Worm (Caenorhabditis elegans) whole organism, late embryonic: ENCODE data around the gene F31F4.1.

Experiments used
- C38D4.7 ChIP-seq: fragments of 200-800 bp; sonication (Bioruptor generic); optimal IDR thresholded peaks from 2 replicates; lab custom pipeline; 2018; ENCODE audit warnings: mild to moderate bottlenecking, missing genetic modification characterization, moderate library complexity, missing compliant biosample characterization
- F13H6.1 ChIP-seq: sonication (generic microtip); optimal IDR thresholded peaks from 2 replicates; lab custom pipeline; 2016; ENCODE audit warnings: missing genetic modification characterization, missing compliant biosample characterization
- K02D7.2 ChIP-seq: sonication (generic microtip); optimal IDR thresholded peaks from 2 replicates; lab custom pipeline; 2017; ENCODE audit warnings: mild to moderate bottlenecking, missing genetic modification characterization, missing compliant biosample characterization
- T23F11.4 ChIP-seq: fragments of 200-800 bp; sonication (Bioruptor generic); optimal IDR thresholded peaks from 2 replicates; lab custom pipeline; 2018; ENCODE audit warnings: mild to moderate bottlenecking, missing genetic modification characterization, missing compliant biosample characterization
- Y22D7AL.16 ChIP-seq: sonication (generic microtip); optimal IDR thresholded peaks from 2 replicates; lab custom pipeline; 2016; ENCODE audit warnings: missing genetic modification characterization, missing compliant biosample characterization
- ceh-18 ChIP-seq: sonication (generic microtip); optimal IDR thresholded peaks from 2 replicates; lab custom pipeline; 2016; ENCODE audit warnings: missing genetic modification characterization, missing compliant biosample characterization
- ceh-22 ChIP-seq: sonication (generic microtip); optimal IDR thresholded peaks from 2 replicates; lab custom pipeline; 2017; ENCODE audit warnings: missing biosample characterization, missing genetic modification characterization
- ceh-30 ChIP-seq: fragments of 150-350 bp; optimal IDR thresholded peaks from 2 replicates; lab custom pipeline; 2014; ENCODE audit warnings: missing biosample characterization, missing genetic modification characterization
- ceh-34 ChIP-seq: sonication (generic microtip); optimal IDR thresholded peaks from 2 replicates; lab custom pipeline; 2016; ENCODE audit warnings: mild to moderate bottlenecking, missing genetic modification characterization, missing compliant biosample characterization
- ceh-45 ChIP-seq: fragments of 200-800 bp; sonication (Bioruptor generic); IDR thresholded peaks from 2 replicates; pipeline ENCODE4 v1.3.6; 2022; ENCODE audit warnings: missing genetic modification reagents, missing genetic modification characterization, missing compliant biosample characterization
- che-1 ChIP-seq: sonication (generic microtip); optimal IDR thresholded peaks from 2 replicates; lab custom pipeline; 2016; ENCODE audit warnings: mild to moderate bottlenecking, missing genetic modification characterization, missing compliant biosample characterization
- dve-1 ChIP-seq: sonication (generic microtip); optimal IDR thresholded peaks from 2 replicates; lab custom pipeline; 2017; ENCODE audit warnings: antibody characterized with exemption, mild to moderate bottlenecking, missing genetic modification characterization, missing compliant biosample characterization
- elt-2 ChIP-seq: sonication (generic microtip); optimal IDR thresholded peaks from 2 replicates; lab custom pipeline; 2016; ENCODE audit warnings: missing genetic modification reagents, missing genetic modification characterization, missing compliant biosample characterization
- elt-4 ChIP-seq: sonication (generic microtip); optimal IDR thresholded peaks from 2 replicates; lab custom pipeline; 2016; ENCODE audit warnings: missing genetic modification characterization, missing compliant biosample characterization
- ets-4 ChIP-seq: sonication (generic microtip); optimal IDR thresholded peaks from 2 replicates; lab custom pipeline; 2016; ENCODE audit warnings: missing genetic modification characterization, missing compliant biosample characterization
- eyg-1 ChIP-seq: sonication (generic microtip); optimal IDR thresholded peaks from 2 replicates; lab custom pipeline; 2016; ENCODE audit warnings: missing genotype, missing genetic modification characterization, missing compliant biosample characterization
- hlh-30 ChIP-seq: sonication (generic microtip); optimal IDR thresholded peaks from 2 replicates; lab custom pipeline; 2017; ENCODE audit warnings: antibody characterized with exemption, missing genetic modification characterization, missing compliant biosample characterization; ENCODE audit not compliant: insufficient read depth
- lim-6 ChIP-seq: sonication (generic microtip); optimal IDR thresholded peaks from 2 replicates; lab custom pipeline; 2016; ENCODE audit warnings: missing genetic modification characterization, missing compliant biosample characterization
- nfya-1 ChIP-seq: sonication (generic microtip); optimal IDR thresholded peaks from 2 replicates; lab custom pipeline; 2017; ENCODE audit warnings: missing genetic modification characterization, mild to moderate bottlenecking, missing compliant biosample characterization, antibody characterized with exemption, moderate library complexity
- npax-4 ChIP-seq: sonication (generic microtip); optimal IDR thresholded peaks from 2 replicates; lab custom pipeline; 2016; ENCODE audit warnings: missing genetic modification characterization, missing compliant biosample characterization
- pqm-1 ChIP-seq: sonication (generic microtip); optimal IDR thresholded peaks from 2 replicates; lab custom pipeline; 2016; ENCODE audit warnings: missing genetic modification characterization, missing compliant biosample characterization
- pros-1 ChIP-seq: fragments of 150-350 bp; optimal IDR thresholded peaks from 2 replicates; lab custom pipeline; 2014; ENCODE audit warnings: missing biosample characterization, missing genetic modification reagents, missing genetic modification characterization
- ref-2 ChIP-seq: sonication (generic microtip); optimal IDR thresholded peaks from 2 replicates; lab custom pipeline; 2016; ENCODE audit warnings: missing genetic modification characterization, missing compliant biosample characterization
- rnt-1 ChIP-seq: sonication (generic microtip); optimal IDR thresholded peaks from 2 replicates; lab custom pipeline; 2016; ENCODE audit warnings: missing genetic modification characterization, missing compliant biosample characterization
- syd-9 ChIP-seq: sonication (generic microtip); optimal IDR thresholded peaks from 2 replicates; lab custom pipeline; 2016; ENCODE audit warnings: mild to moderate bottlenecking, missing genetic modification characterization, moderate library complexity, missing compliant biosample characterization
- tbx-2 ChIP-seq: sonication (generic microtip); optimal IDR thresholded peaks from 2 replicates; lab custom pipeline; 2016; ENCODE audit warnings: missing genetic modification characterization, missing compliant biosample characterization
- unc-55 ChIP-seq: sonication (generic microtip); optimal IDR thresholded peaks from 2 replicates; lab custom pipeline; 2017; ENCODE audit warnings: missing biosample characterization, missing genetic modification reagents, missing genetic modification characterization

F31F4.1 gene

ce11 chrV:728822-729493 lies 45.1 kb downstream of the F31F4.1 start:
- TF ChIP-seq ceh-30 = no peak
- peak; percentile 6 for TF ChIP-seq hlh-30
- TF ChIP-seq, all 69 proteins: peak for 1

ce11 chrV:730216-730615 lies 46.4 kb downstream of the F31F4.1 start:
- TF ChIP-seq ref-2 (tag; lab: Kevin White, UChicago) = no peak
- TF ChIP-seq hlh-30 = peak; percentile 7
- TF ChIP-seq, all 69 proteins: peak for 1

ce11 chrV:731330-731729 lies 47.5 kb downstream of the F31F4.1 start:
- TF ChIP-seq Y22D7AL.16 (no peak), ceh-45 (GFP tag; lab: Robert Waterston, UW) (no peak), rnt-1 (tag; lab: Kevin White, UChicago) (peak; percentile 88), F13H6.1 (peak; percentile 49), syd-9 (tag; lab: Kevin White, UChicago) (peak; percentile 17), unc-55 (GFP tag; lab: Kevin White, UChicago) (peak; percentile 95), ets-4 (peak; percentile 32), T23F11.4 (GFP tag; lab: Kevin White, UChicago) (no peak), ceh-22 (no peak), ceh-18 (tag; lab: Kevin White, UChicago) (peak; percentile 94), hlh-30 (peak; percentile 91), dve-1 (tag; lab: Kevin White, UChicago) (peak; percentile 5), C38D4.7 (GFP tag; lab: Kevin White, UChicago) (no peak), elt-4 (tag; lab: Kevin White, UChicago) (no peak), ceh-34 (peak; percentile 22), pqm-1 (tag; lab: Kevin White, UChicago) (peak; percentile 83), elt-2 (tag; lab: Kevin White, UChicago) (peak; percentile 80), nfya-1 (tag; lab: Kevin White, UChicago) (peak; percentile 78), tbx-2 (peak; percentile 66)

- TF ChIP-seq npax-4 (tag; lab: Kevin White, UChicago) (no peak), C38D4.7 (GFP tag; lab: Kevin White, UChicago) (no peak), ceh-18 (tag; lab: Kevin White, UChicago) (no peak), pros-1 (no peak), lim-6 (no peak), eyg-1 (tag; lab: Kevin White, UChicago) (no peak), unc-55 (GFP tag; lab: Kevin White, UChicago) (no peak), che-1 (tag; lab: Kevin White, UChicago) (no peak), rnt-1 (tag; lab: Kevin White, UChicago) (no peak), K02D7.2 (tag; lab: Kevin White, UChicago) (no peak)
Measured at ce11 chrV:736171-736570, 52.3 kb downstream of the F31F4.1 start, which contains the start of gene srj-25. Gene srj-25 (minus strand): TSS chrV:736271.
